Fruit fly (Drosophila melanogaster) whole organism, embryonic: ENCODE results near the gene CG7512.

Source experiments
- CG10543 ChIP-seq: fragments of 200-800 bp; sonication (Bioruptor generic); optimal IDR thresholded peaks from 3 replicates; lab custom pipeline; 2017; ENCODE audit warnings: missing biosample characterization, mild to moderate bottlenecking, missing genetic modification characterization, moderate library complexity
- CG11695 ChIP-seq: fragments of 200-800 bp; sonication (Bioruptor generic); IDR thresholded peaks from 3 replicates; pipeline ENCODE4 v1.3.6; 2022; ENCODE audit warnings: missing biosample characterization, missing genetic modification characterization
- CG12071 ChIP-seq: fragments of 200-800 bp; sonication (Bioruptor generic); optimal IDR thresholded peaks from 3 replicates; lab custom pipeline; 2018; ENCODE audit warnings: missing biosample characterization, mild to moderate bottlenecking, missing genetic modification characterization
- CG12744 ChIP-seq: fragments of 200-800 bp; sonication (Bioruptor generic); optimal IDR thresholded peaks from 2 replicates; lab custom pipeline; 2016; ENCODE audit warnings: missing biosample characterization, missing genetic modification characterization
- CG17912 ChIP-seq: fragments of 200-800 bp; sonication (Bioruptor generic); optimal IDR thresholded peaks from 2 replicates; lab custom pipeline; 2018; ENCODE audit warnings: missing biosample characterization, mild to moderate bottlenecking, missing genetic modification characterization
- CG18619 ChIP-seq: fragments of 200-800 bp; sonication (Bioruptor generic); optimal IDR thresholded peaks from 3 replicates; lab custom pipeline; 2017; ENCODE audit warnings: missing biosample characterization, mild to moderate bottlenecking, missing genetic modification characterization
- CG34376 ChIP-seq: fragments of 200-800 bp; sonication (Bioruptor generic); optimal IDR thresholded peaks from 2 replicates; lab custom pipeline; 2018; ENCODE audit warnings: missing biosample characterization, mild to moderate bottlenecking, missing genetic modification characterization
- CG6765 ChIP-seq: fragments of 200-800 bp; sonication (Bioruptor generic); optimal IDR thresholded peaks from 3 replicates; lab custom pipeline; 2017; ENCODE audit warnings: missing biosample characterization, mild to moderate bottlenecking, missing genetic modification characterization
- CG8924 ChIP-seq: fragments of 200-800 bp; optimal IDR thresholded peaks from 3 replicates; lab custom pipeline; 2019; ENCODE audit warnings: missing biosample characterization, mild to moderate bottlenecking, missing genetic modification characterization, moderate library complexity
- CG9437 ChIP-seq: fragments of 200-800 bp; sonication (Bioruptor generic); optimal IDR thresholded peaks from 2 replicates; lab custom pipeline; 2018; ENCODE audit warnings: missing biosample characterization, mild to moderate bottlenecking, missing genetic modification characterization
- CkIIα-i1 ChIP-seq: fragments of 200-800 bp; sonication (Bioruptor generic); IDR thresholded peaks from 2 replicates; pipeline ENCODE4 v1.3.6; 2022; ENCODE audit warnings: missing biosample characterization, missing genetic modification characterization
- Fer3 ChIP-seq: fragments of 200-800 bp; sonication (Bioruptor generic); optimal IDR thresholded peaks from 2 replicates; lab custom pipeline; 2018; ENCODE audit warnings: missing biosample characterization, mild to moderate bottlenecking, missing genetic modification characterization, moderate library complexity
- HLH54F ChIP-seq: fragments of 200-800 bp; sonication (Bioruptor generic); optimal IDR thresholded peaks from 3 replicates; lab custom pipeline; 2016; ENCODE audit warnings: missing biosample characterization, missing genetic modification characterization
- Hey ChIP-seq: fragments of 200-800 bp; sonication (Bioruptor generic); optimal IDR thresholded peaks from 3 replicates; lab custom pipeline; 2018; ENCODE audit warnings: missing biosample characterization, mild to moderate bottlenecking, missing genetic modification characterization
- Hmr ChIP-seq: fragments of 200-800 bp; sonication (Bioruptor generic); optimal IDR thresholded peaks from 3 replicates; lab custom pipeline; 2017; ENCODE audit warnings: mild to moderate bottlenecking, missing biosample characterization, missing genetic modification reagents, missing genetic modification characterization
- Hr78 ChIP-seq, 2 experiments: fragments of 200-800 bp in 1 of 2; fragments of >200 bp in 1 of 2; sonication (Bioruptor generic) in 1 of 2; optimal IDR thresholded peaks; 2 replicates each; lab custom pipeline; 2017 to 2019; ENCODE audit warnings: missing biosample characterization in 2 of 2, missing genetic modification characterization in 2 of 2, mild to moderate bottlenecking in 1 of 2, moderate library complexity in 1 of 2
- Jarid2 ChIP-seq: fragments of 200-800 bp; sonication (Bioruptor generic); optimal IDR thresholded peaks from 3 replicates; lab custom pipeline; 2017; ENCODE audit warnings: mild to moderate bottlenecking, missing biosample characterization, missing genetic modification reagents, missing genetic modification characterization
- Lim3 ChIP-seq: fragments of 200-800 bp; sonication (Bioruptor generic); IDR thresholded peaks from 2 replicates; pipeline ENCODE4 v1.3.6; 2022; ENCODE audit warnings: missing biosample characterization, missing genetic modification characterization
- MTF-1 ChIP-seq: fragments of 200-800 bp; sonication (Bioruptor generic); optimal IDR thresholded peaks from 2 replicates; lab custom pipeline; 2018; ENCODE audit warnings: missing biosample characterization, mild to moderate bottlenecking, missing genetic modification characterization, borderline replicate concordance
- PHDP ChIP-seq: fragments of 200-800 bp; sonication (Bioruptor generic); optimal IDR thresholded peaks from 3 replicates; lab custom pipeline; 2018; ENCODE audit warnings: missing biosample characterization, mild to moderate bottlenecking, missing genetic modification characterization, moderate library complexity
- Rfx ChIP-seq: fragments of 200-800 bp; sonication (Bioruptor generic); IDR thresholded peaks from 2 replicates; pipeline ENCODE4 v1.3.6; 2022; ENCODE audit warnings: missing biosample characterization, missing genetic modification characterization
- Sin3A ChIP-seq: fragments of >200 bp; optimal IDR thresholded peaks from 2 replicates; lab custom pipeline; 2018
- Sox100B ChIP-seq: fragments of 200-800 bp; sonication (Bioruptor generic); optimal IDR thresholded peaks from 3 replicates; lab custom pipeline; 2018; ENCODE audit warnings: missing biosample characterization, mild to moderate bottlenecking, missing genetic modification characterization
- TFAM ChIP-seq: fragments of 200-800 bp; sonication (Bioruptor generic); optimal IDR thresholded peaks from 2 replicates; lab custom pipeline; 2017; ENCODE audit warnings: missing biosample characterization, missing genetic modification characterization, inconsistent platforms
- crc ChIP-seq: fragments of 200-800 bp; sonication (Bioruptor generic); optimal IDR thresholded peaks from 2 replicates; lab custom pipeline; 2016; ENCODE audit warnings: missing biosample characterization, missing genetic modification characterization
- cwo ChIP-seq: fragments of 200-800 bp; sonication (Bioruptor generic); optimal IDR thresholded peaks from 3 replicates; lab custom pipeline; 2017; ENCODE audit warnings: missing biosample characterization, missing genetic modification characterization, mild to moderate bottlenecking, moderate library complexity, missing genetic modification reagents
- da ChIP-seq: fragments of 200-800 bp; sonication (Bioruptor generic); optimal IDR thresholded peaks from 2 replicates; lab custom pipeline; 2016; ENCODE audit warnings: missing biosample characterization, missing genetic modification characterization
- dpn ChIP-seq, 2 experiments: fragments of 200-800 bp; sonication (Bioruptor generic); optimal IDR thresholded peaks; 3 replicates each; lab custom pipeline; 2016; ENCODE audit warnings: missing biosample characterization in 2 of 2, missing genetic modification characterization in 2 of 2
- emc ChIP-seq: fragments of 200-800 bp; sonication (Bioruptor generic); optimal IDR thresholded peaks from 2 replicates; lab custom pipeline; 2016; ENCODE audit warnings: missing biosample characterization, missing genetic modification characterization
- en ChIP-seq: fragments of 200-800 bp; sonication (Bioruptor generic); optimal IDR thresholded peaks from 2 replicates; lab custom pipeline; 2016; ENCODE audit warnings: missing biosample characterization, missing genetic modification characterization
- exex ChIP-seq: fragments of 200-800 bp; sonication (Bioruptor generic); optimal IDR thresholded peaks from 4 replicates; lab custom pipeline; 2018; ENCODE audit warnings: missing biosample characterization, mild to moderate bottlenecking, missing genetic modification characterization, moderate library complexity
- gfzf ChIP-seq: fragments of 200-800 bp; sonication (Bioruptor generic); optimal IDR thresholded peaks from 2 replicates; lab custom pipeline; 2016; ENCODE audit warnings: missing biosample characterization, mild to moderate bottlenecking, missing genetic modification characterization, moderate library complexity
- grn ChIP-seq: fragments of 200-800 bp; sonication (Bioruptor generic); optimal IDR thresholded peaks from 3 replicates; lab custom pipeline; 2017; ENCODE audit warnings: missing biosample characterization, missing genetic modification characterization
- jigr1 ChIP-seq: fragments of 200-800 bp; sonication (Bioruptor generic); IDR thresholded peaks from 3 replicates; pipeline ENCODE4 v1.3.6; 2022; ENCODE audit warnings: missing biosample characterization, missing genetic modification characterization
- knrl ChIP-seq: fragments of 200-800 bp; sonication (Bioruptor generic); IDR thresholded peaks from 3 replicates; pipeline ENCODE4 v1.3.6; 2022; ENCODE audit warnings: missing biosample characterization, missing genetic modification characterization; ENCODE audit not compliant: partially characterized antibody
- lab ChIP-seq: fragments of 200-800 bp; sonication (Bioruptor generic); optimal IDR thresholded peaks from 3 replicates; lab custom pipeline; 2017; ENCODE audit warnings: missing biosample characterization, missing genetic modification characterization, mild to moderate bottlenecking, moderate library complexity, missing genetic modification reagents
- luna ChIP-seq: fragments of 200-800 bp; sonication (Bioruptor generic); optimal IDR thresholded peaks from 2 replicates; lab custom pipeline; 2016; ENCODE audit warnings: missing biosample characterization, missing genetic modification characterization
- phol ChIP-seq: fragments of 200-800 bp; sonication (Bioruptor generic); optimal IDR thresholded peaks from 3 replicates; lab custom pipeline; 2018; ENCODE audit warnings: missing biosample characterization, mild to moderate bottlenecking, missing genetic modification characterization, moderate library complexity
- pita ChIP-seq: fragments of 200-800 bp; sonication (Bioruptor generic); optimal IDR thresholded peaks from 2 replicates; lab custom pipeline; 2017; ENCODE audit warnings: missing biosample characterization, mild to moderate bottlenecking, missing genetic modification characterization
- psq ChIP-seq: fragments of 200-800 bp; sonication (Bioruptor generic); optimal IDR thresholded peaks from 2 replicates; lab custom pipeline; 2017; ENCODE audit warnings: missing biosample characterization, missing genetic modification characterization
- sens ChIP-seq: fragments of 200-800 bp; sonication (Bioruptor generic); peaks from one replicate; lab custom pipeline; 2016; ENCODE audit warnings: missing biosample characterization, missing genetic modification characterization
- so ChIP-seq: fragments of 200-800 bp; sonication (Bioruptor generic); IDR thresholded peaks from 3 replicates; pipeline ENCODE4 v1.3.6; 2022; ENCODE audit warnings: missing biosample characterization, missing genetic modification characterization
- sug ChIP-seq: fragments of 200-800 bp; optimal IDR thresholded peaks from 2 replicates; lab custom pipeline; 2019; ENCODE audit warnings: missing biosample characterization, mild to moderate bottlenecking, missing genetic modification characterization, moderate library complexity
- tgo ChIP-seq: fragments of 200-800 bp; sonication (Bioruptor generic); IDR thresholded peaks from 3 replicates; pipeline ENCODE4 v1.3.6; 2022; ENCODE audit warnings: missing biosample characterization, missing genetic modification characterization
- trem ChIP-seq: fragments of 200-800 bp; optimal IDR thresholded peaks from 3 replicates; lab custom pipeline; 2019; ENCODE audit warnings: missing biosample characterization, mild to moderate bottlenecking, missing genetic modification characterization, moderate library complexity
- twi ChIP-seq: fragments of 200-800 bp; optimal IDR thresholded peaks from 2 replicates; lab custom pipeline; 2019; ENCODE audit warnings: missing biosample characterization, mild to moderate bottlenecking, missing genetic modification characterization, moderate library complexity
- vnd ChIP-seq: fragments of 200-800 bp; sonication (Bioruptor generic); IDR thresholded peaks from 3 replicates; pipeline ENCODE4 v1.3.6; 2022; ENCODE audit warnings: missing biosample characterization, missing genetic modification characterization; ENCODE audit not compliant: partially characterized antibody

CG7512 gene

DNA sequence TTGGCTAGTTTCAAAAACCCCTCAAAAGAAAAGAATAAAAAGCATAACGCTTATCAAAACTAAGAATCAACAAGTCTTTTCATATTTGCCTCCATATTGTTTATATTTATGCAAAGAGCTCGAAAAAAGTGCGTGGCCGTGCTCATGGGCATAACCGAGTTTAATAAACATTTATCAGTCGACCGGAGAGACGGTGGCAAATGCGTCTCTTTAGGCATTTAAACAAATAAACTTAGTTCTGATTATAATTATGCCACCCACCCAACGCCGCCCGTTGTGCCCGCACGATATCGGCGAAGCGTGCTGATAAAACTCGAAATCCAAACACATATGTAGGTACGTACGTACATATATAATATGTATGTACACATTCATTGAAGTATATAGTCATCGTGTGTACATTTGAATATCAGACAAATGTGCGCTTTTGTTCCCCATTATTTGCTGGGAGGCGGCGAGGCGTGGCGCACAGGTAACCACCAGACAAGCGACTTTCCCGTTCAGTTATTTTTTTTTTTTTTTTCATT lies 15.0 kb downstream of the CG7512 start (continued):
- TF ChIP-seq Sox100B (GFP tag; lab: Kevin White, UChicago) = peak; percentile 7
- TF ChIP-seq cwo = peak; percentile 83
- no peak for TF ChIP-seq dpn (GFP tag; optimal IDR thresholded peaks at IDR 0.05; lab: Kevin White, UChicago)
- no peak for TF ChIP-seq CG9437
- peak; percentile 40 for TF ChIP-seq CG34376 (GFP tag; lab: Kevin White, UChicago)
- no peak for TF ChIP-seq TFAM (GFP tag; lab: Kevin White, UChicago)
- peak; percentile 42 for TF ChIP-seq CG12071 (GFP tag; lab: Kevin White, UChicago)
- TF ChIP-seq CG11695 (GFP tag; lab: Robert Waterston, UW) = no peak
- TF ChIP-seq crc (GFP tag; lab: Kevin White, UChicago) = no peak
- TF ChIP-seq tgo = no peak
- peak; percentile 17 for TF ChIP-seq MTF-1 (GFP tag; lab: Kevin White, UChicago)
- TF ChIP-seq sens (GFP tag; lab: Kevin White, UChicago) = peak; percentile 82
- TF ChIP-seq CG12744 (GFP tag; lab: Kevin White, UChicago) = peak; percentile 1
- TF ChIP-seq HLH54F (GFP tag; lab: Kevin White, UChicago) = no peak
- TF ChIP-seq, all 482 proteins: peak for 85

- TF ChIP-seq sug (tag; lab: Kevin White, UChicago) = peak; percentile 1
- no peak for TF ChIP-seq trem
- peak; percentile 43 for TF ChIP-seq exex (tag; lab: Kevin White, UChicago)
- no peak for TF ChIP-seq Rfx (GFP tag; lab: Robert Waterston, UW)
These were observed 16.2 kb downstream of the CG7512 start for dm6 chr3L:11529707-11530106.

DNA sequence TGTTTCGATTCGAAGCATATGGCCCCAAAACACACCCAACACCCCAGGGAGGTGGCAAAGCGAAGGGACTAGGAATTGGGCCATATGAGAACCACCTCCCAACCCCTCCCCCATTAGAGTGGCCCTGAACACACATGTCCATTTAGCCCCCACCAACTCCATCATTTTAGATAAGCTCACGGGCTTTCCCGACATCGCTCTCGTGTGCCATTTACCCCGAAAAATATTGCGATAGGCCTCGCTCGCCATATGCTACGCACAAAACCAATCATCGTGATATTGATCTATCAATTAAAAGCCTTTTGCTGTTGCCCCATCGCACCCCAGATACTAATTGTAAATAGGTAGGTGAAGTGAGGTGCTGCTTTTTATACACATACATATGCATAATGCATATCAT lies 16.9 kb downstream of the CG7512 start:
- TF ChIP-seq sens (GFP tag; lab: Kevin White, UChicago) (peak; percentile 69), lab (peak; percentile 37), gfzf (GFP tag; lab: Kevin White, UChicago) (no peak), CG34376 (GFP tag; lab: Kevin White, UChicago) (peak; percentile 9), knrl (no peak), grn (GFP tag; lab: Kevin White, UChicago) (peak; percentile 90), CG17912 (GFP tag; lab: Kevin White, UChicago) (no peak), en (GFP tag; lab: Kevin White, UChicago) (no peak), CG8924 (tag; lab: Kevin White, UChicago) (no peak), Sin3A (lab: Kevin White, UChicago) (no peak), jigr1 (GFP tag; lab: Robert Waterston, UW) (no peak), exex (tag; lab: Kevin White, UChicago) (peak; percentile 87), twi (tag; lab: Kevin White, UChicago) (peak; percentile 62), emc (GFP tag; lab: Kevin White, UChicago) (no peak), CG10543 (peak; percentile 39), luna (GFP tag; lab: Kevin White, UChicago) (no peak), dpn (GFP tag; optimal IDR thresholded peaks at IDR 0.05; lab: Kevin White, UChicago) (no peak), psq (GFP tag; lab: Kevin White, UChicago) (no peak), Hr78 (GFP tag; optimal IDR thresholded peaks at IDR 0.05; lab: Kevin White, UChicago) (no peak), Hey (tag; lab: Kevin White, UChicago) (peak; percentile 41), da (no peak), CkIIα-i1 (GFP tag; lab: Robert Waterston, UW) (no peak), vnd (no peak), Lim3 (GFP tag; lab: Robert Waterston, UW) (peak; percentile 40; the same call in 1 of the 2 replicates), CG18619 (no peak), so (peak; percentile 7; the same call in 1 of the 3 replicates), Hmr (GFP tag; lab: Kevin White, UChicago) (no peak), PHDP (tag; lab: Kevin White, UChicago) (no peak), Jarid2 (GFP tag; lab: Kevin White, UChicago) (no peak), pita (no peak), Fer3 (tag; lab: Kevin White, UChicago) (no peak), CG6765 (no peak), phol (tag; lab: Kevin White, UChicago) (no peak)
